Worm (Caenorhabditis elegans) whole organism, mixed stage, embryonic: Measurements from ENCODE around the gene ZK666.4.

Experiments used
- bed-3 ChIP-seq: fragments of 200-800 bp; sonication (Bioruptor generic); optimal IDR thresholded peaks from 3 replicates; lab custom pipeline; 2018; ENCODE audit warnings: mild to moderate bottlenecking, missing genetic modification characterization, moderate library complexity, missing compliant biosample characterization
- lsy-2 ChIP-seq: fragments of 150-350 bp; optimal IDR thresholded peaks from 2 replicates; lab custom pipeline; 2014; ENCODE audit warnings: missing biosample characterization, missing genetic modification characterization
- mep-1 ChIP-seq: fragments of 150-350 bp; optimal IDR thresholded peaks from 2 replicates; lab custom pipeline; 2017; ENCODE audit warnings: missing biosample characterization, missing genetic modification reagents, missing genetic modification characterization, inconsistent platforms
- nhr-237 ChIP-seq: fragments of 150-350 bp; optimal IDR thresholded peaks from 2 replicates; lab custom pipeline; 2014; ENCODE audit warnings: missing biosample characterization, missing genetic modification characterization
- nhr-28 ChIP-seq: fragments of 150-350 bp; optimal IDR thresholded peaks from 2 replicates; lab custom pipeline; 2014; ENCODE audit warnings: missing biosample characterization, missing genetic modification characterization
- sptf-1 ChIP-seq: sonication (generic microtip); optimal IDR thresholded peaks from 2 replicates; lab custom pipeline; 2017; ENCODE audit warnings: mild to moderate bottlenecking, missing genetic modification characterization, moderate library complexity, missing compliant biosample characterization
- unc-120 ChIP-seq: sonication (generic microtip); optimal IDR thresholded peaks from 2 replicates; lab custom pipeline; 2017; ENCODE audit warnings: missing genetic modification characterization, missing compliant biosample characterization; ENCODE audit not compliant: poor library complexity, severe bottlenecking
- unc-62 ChIP-seq: fragments of 150-350 bp; optimal IDR thresholded peaks from 2 replicates; lab custom pipeline; 2014; ENCODE audit warnings: missing biosample characterization, missing genetic modification reagents, missing genetic modification characterization
- ztf-11 ChIP-seq: fragments of 150-350 bp; optimal IDR thresholded peaks from 2 replicates; lab custom pipeline; 2014; ENCODE audit warnings: missing biosample characterization, missing genetic modification characterization

DNA sequence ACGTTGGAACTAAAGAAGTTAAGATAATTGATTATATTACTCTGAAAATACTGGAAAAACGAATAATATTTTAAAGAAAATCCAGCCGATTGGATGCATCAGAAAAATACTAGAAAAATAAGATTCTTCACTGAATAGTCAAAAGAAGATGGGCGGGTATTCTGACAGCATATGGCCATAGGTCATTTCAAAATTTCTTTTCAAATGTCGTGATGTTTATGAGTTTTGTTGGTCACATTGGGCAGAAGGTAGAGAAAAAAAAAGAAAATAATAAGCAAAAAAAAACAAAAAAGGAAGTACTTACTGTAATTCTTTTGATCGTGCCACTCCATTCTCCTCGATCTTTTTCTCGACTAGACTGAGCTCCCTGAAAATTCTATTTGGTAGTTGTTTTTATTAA, 46.5 kb downstream of the ZK666.4 start, which contains the start of gene F59B10.5:
- TF ChIP-seq nhr-28 (tag; lab: Kevin White, UChicago) (no peak), nhr-237 (no peak), ztf-11 (tag; lab: Kevin White, UChicago) (no peak), lsy-2 (tag; lab: Kevin White, UChicago) (no peak), mep-1 (tag; lab: Kevin White, UChicago) (no peak), bed-3 (GFP tag; lab: Kevin White, UChicago) (no peak), unc-62 (GFP tag; lab: Kevin White, UChicago) (no peak), sptf-1 (tag; lab: Kevin White, UChicago) (no peak), unc-120 (no peak)
